Fruit fly (Drosophila melanogaster): ENCODE measurements around the gene Osi13.

dm6 chr3R:6298828-6299227 is 7.3 kb downstream of the Osi13 start, which contains the start of gene Osi14:
- no peak for TF ChIP-seq CG8478 (optimal IDR thresholded peaks at IDR 0.05)
- no peak for TF ChIP-seq CTCF (optimal IDR thresholded peaks at IDR 0.05)

Measured in S2 (cell line).